Worm (Caenorhabditis elegans) whole organism, mixed stage, embryonic: ENCODE results near the gene rsp-8.

ENCODE experiments used
- elt-3 ChIP-seq: fragments of 150-350 bp; optimal IDR thresholded peaks from 2 replicates; lab custom pipeline; 2014; ENCODE audit warnings: missing biosample characterization, missing genetic modification characterization
- lin-13 ChIP-seq: fragments of 150-350 bp; optimal IDR thresholded peaks from 2 replicates; lab custom pipeline; 2014; ENCODE audit warnings: missing biosample characterization, missing genetic modification characterization
- mep-1 ChIP-seq: fragments of 150-350 bp; optimal IDR thresholded peaks from 2 replicates; lab custom pipeline; 2017; ENCODE audit warnings: missing biosample characterization, missing genetic modification reagents, missing genetic modification characterization, inconsistent platforms
- nhr-28 ChIP-seq: fragments of 150-350 bp; optimal IDR thresholded peaks from 2 replicates; lab custom pipeline; 2014; ENCODE audit warnings: missing biosample characterization, missing genetic modification characterization
- nhr-76 ChIP-seq: sonication (generic microtip); optimal IDR thresholded peaks from 2 replicates; lab custom pipeline; 2017; ENCODE audit warnings: missing biosample characterization, missing genetic modification characterization
- pha-4 ChIP-seq: fragments of 150-350 bp; optimal IDR thresholded peaks from 2 replicates; lab custom pipeline; 2018; ENCODE audit warnings: missing biosample characterization, missing genetic modification reagents, missing genetic modification characterization
- snpc-4 ChIP-seq: fragments of 150-350 bp; optimal IDR thresholded peaks from 2 replicates; lab custom pipeline; 2014; ENCODE audit warnings: missing biosample characterization, missing genetic modification characterization
- unc-39 ChIP-seq: fragments of 150-350 bp; optimal IDR thresholded peaks from 2 replicates; lab custom pipeline; 2014; ENCODE audit warnings: missing biosample characterization, missing genetic modification characterization
- unc-62 ChIP-seq: fragments of 150-350 bp; optimal IDR thresholded peaks from 2 replicates; lab custom pipeline; 2014; ENCODE audit warnings: missing biosample characterization, missing genetic modification reagents, missing genetic modification characterization
- ztf-11 ChIP-seq: fragments of 150-350 bp; optimal IDR thresholded peaks from 2 replicates; lab custom pipeline; 2014; ENCODE audit warnings: missing biosample characterization, missing genetic modification characterization

ce11 chrIII:11795448-11795847 is 30.8 kb upstream of the rsp-8 start, which contains the start of gene twk-39:
- no peak for TF ChIP-seq snpc-4
- TF ChIP-seq ztf-11 = no peak
- TF ChIP-seq lin-13 (tag; lab: Kevin White, UChicago) = no peak
- TF ChIP-seq unc-62 (GFP tag; lab: Kevin White, UChicago) = no peak
- TF ChIP-seq nhr-28 (tag; lab: Kevin White, UChicago) = no peak
- TF ChIP-seq pha-4 (tag; lab: Kevin White, UChicago) = no peak
- no peak for TF ChIP-seq elt-3 (tag; lab: Kevin White, UChicago)
- no peak for TF ChIP-seq nhr-76 (tag; lab: Kevin White, UChicago)
- TF ChIP-seq unc-39 (tag; lab: Kevin White, UChicago) = no peak
- no peak for TF ChIP-seq mep-1 (tag; lab: Kevin White, UChicago)
